Worm (Caenorhabditis elegans): ENCODE measurements around the gene spe-17.

spe-17 gene

DNA sequence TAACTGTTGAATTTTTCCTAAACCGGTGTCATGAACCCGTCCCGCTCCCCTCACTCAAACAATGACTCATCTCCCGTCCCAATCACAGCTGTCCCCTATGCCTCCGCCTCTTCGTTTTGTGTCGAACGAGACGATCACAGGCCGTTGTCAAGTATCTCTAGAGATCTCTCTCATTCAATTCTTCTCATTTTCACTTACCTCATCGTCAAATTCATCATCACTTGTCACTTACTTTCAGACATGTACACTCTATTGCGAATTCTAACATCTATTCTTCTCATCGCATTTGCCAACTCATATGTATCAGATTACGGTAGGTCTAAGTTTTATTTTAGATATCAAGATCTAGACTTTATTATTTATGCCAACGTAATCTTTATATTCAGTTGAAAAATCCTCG lies 44.3 kb downstream of the spe-17 start, which contains the start of gene K08E4.3:
TSS of gene K08E4.3 (plus strand) at position 235 of the 400 bp plus-strand sequence.
- TF ChIP-seq egl-27 (tag; optimal IDR thresholded peaks at IDR 0.05), result no peak
- TF ChIP-seq mes-2 (tag; optimal IDR thresholded peaks at IDR 0.05; ENCODE audit: poor library complexity, severe bottlenecking), result peak; percentile 8

DNA sequence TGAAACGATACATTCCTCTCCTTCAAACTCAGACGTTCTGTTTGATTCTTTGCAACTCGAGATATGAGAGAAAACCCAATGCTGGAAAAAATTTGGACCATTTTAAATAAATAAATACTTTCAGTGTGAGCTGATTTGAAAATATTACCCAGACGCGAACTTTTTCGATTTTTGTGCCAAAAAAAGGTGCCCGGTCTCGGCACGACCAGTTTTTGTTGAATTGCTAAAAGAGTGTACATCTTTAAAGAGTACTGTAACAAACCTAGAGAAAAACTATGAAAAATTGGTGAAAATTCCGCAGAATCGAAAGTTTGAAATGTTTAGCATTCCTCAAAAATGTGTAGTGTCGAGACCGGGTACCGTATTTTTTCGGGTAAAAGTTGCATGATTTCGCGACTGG lies 48.0 kb downstream of the spe-17 start, which contains the start of gene K08E4.8:
TSS of gene K08E4.8 (minus strand) at position 101 of the 400 bp plus-strand sequence.
- TF ChIP-seq nhr-111 (GFP tag; optimal IDR thresholded peaks at IDR 0.05) (no peak), nhr-28 (tag; optimal IDR thresholded peaks at IDR 0.05) (no peak), nhr-237 (tag; optimal IDR thresholded peaks at IDR 0.05) (no peak), nhr-41 (GFP tag; IDR thresholded peaks at IDR 0.05) (no peak), ctbp-1 (GFP tag; IDR thresholded peaks at IDR 0.05) (no peak), nhr-42 (GFP tag; IDR thresholded peaks at IDR 0.05) (no peak), Y48G9A.11 (GFP tag; IDR thresholded peaks at IDR 0.05) (no peak), nhr-48 (tag; optimal IDR thresholded peaks at IDR 0.05) (no peak), nhr-25 (tag; optimal IDR thresholded peaks at IDR 0.05; ENCODE audit: borderline replicate concordance, insufficient read depth) (no peak), nhr-77 (tag; optimal IDR thresholded peaks at IDR 0.05) (no peak), vab-7 (GFP tag; IDR thresholded peaks at IDR 0.05) (no peak), lin-1 (GFP tag; IDR thresholded peaks at IDR 0.05) (no peak), daf-8 (GFP tag; IDR thresholded peaks at IDR 0.05) (no peak)

All from whole organism, L4 larva.